Worm (Caenorhabditis elegans): ENCODE measurements around the gene clc-4.

clc-4 gene

ce11 chrX:10772165-10772584 lies 11.5 kb downstream of the clc-4 start (continued):
- TF ChIP-seq nhr-28 (tag; optimal IDR thresholded peaks at IDR 0.05) (peak; percentile 92), duxl-1 (tag; optimal IDR thresholded peaks at IDR 0.05; ENCODE audit: poor library complexity) (no peak), dpl-1 (GFP tag; optimal IDR thresholded peaks at IDR 0.05) (no peak), F26F4.8 (GFP tag; conservative IDR thresholded peaks at IDR 0.05) (no peak), nhr-10 (tag; optimal IDR thresholded peaks at IDR 0.05) (peak; percentile 90), lin-15B (tag; optimal IDR thresholded peaks at IDR 0.05) (no peak), Y75B8A.6 (GFP tag; IDR thresholded peaks at IDR 0.05) (0 out of 2 replicates have a peak, but pooled peaks have one; percentile 6), lsy-2 (tag; optimal IDR thresholded peaks at IDR 0.05) (peak; percentile 68 to 70), nhr-102 (tag; optimal IDR thresholded peaks at IDR 0.05) (peak; percentile 48), lin-38 (GFP tag; IDR thresholded peaks at IDR 0.05) (no peak), ctbp-1 (GFP tag; IDR thresholded peaks at IDR 0.05) (0 out of 2 replicates have a peak, but pooled peaks have one; percentile 9), hif-1 (tag; optimal IDR thresholded peaks at IDR 0.05) (peak in 1 of 2 experiments; percentile 45), nhr-41 (GFP tag; IDR thresholded peaks at IDR 0.05) (no peak), ceh-28 (tag; optimal IDR thresholded peaks at IDR 0.05) (peak; percentile 57), dve-1 (tag; optimal IDR thresholded peaks at IDR 0.05; ENCODE audit: insufficient read depth) (peak; percentile 94), daf-12 (tag; optimal IDR thresholded peaks at IDR 0.05) (no peak), nhr-111 (GFP tag; optimal IDR thresholded peaks at IDR 0.05) (no peak), lin-29 (GFP tag; IDR thresholded peaks at IDR 0.05) (no peak), fkh-10 (GFP tag; optimal IDR thresholded peaks at IDR 0.05) (no peak), cey-2 (tag; optimal IDR thresholded peaks at IDR 0.05; ENCODE audit: borderline replicate concordance, insufficient read depth) (no peak), dmd-8 (GFP tag; IDR thresholded peaks at IDR 0.05) (no peak), zip-2 (tag; optimal IDR thresholded peaks at IDR 0.05) (no peak), daf-19 (GFP tag; conservative IDR thresholded peaks at IDR 0.05) (no peak), saeg-2 (GFP tag; IDR thresholded peaks at IDR 0.05) (no peak), zip-11 (GFP tag; IDR thresholded peaks at IDR 0.05) (no peak), hlh-30 (tag; optimal IDR thresholded peaks at IDR 0.05; ENCODE audit: insufficient read depth) (peak; percentile 90), snpc-4 (tag; optimal IDR thresholded peaks at IDR 0.05) (no peak), php-3 (GFP tag; IDR thresholded peaks at IDR 0.05) (peak; percentile 53), nhr-6 (tag; optimal IDR thresholded peaks at IDR 0.05) (peak; percentile 55), Y105C5A.15 (GFP tag; IDR thresholded peaks at IDR 0.05) (no peak), zfp-3 (GFP tag; conservative IDR thresholded peaks at IDR 0.05) (no peak), madf-9 (GFP tag; conservative IDR thresholded peaks at IDR 0.05) (no peak), dmd-6 (GFP tag; IDR thresholded peaks at IDR 0.05) (peak; percentile 90), lim-7 (GFP tag; IDR thresholded peaks at IDR 0.05) (no peak), lir-3 (tag; optimal IDR thresholded peaks at IDR 0.05) (no peak), daf-8 (GFP tag; IDR thresholded peaks at IDR 0.05) (no peak), ces-1 (GFP tag; optimal IDR thresholded peaks at IDR 0.05) (no peak), egl-43 (GFP tag; IDR thresholded peaks at IDR 0.05) (no peak), skn-1 (tag; optimal IDR thresholded peaks at IDR 0.05) (no peak)

ce11 chrX:10770988-10771496 lies 12.7 kb downstream of the clc-4 start:
- peak; percentile 82 for TF ChIP-seq nhr-77 (tag; optimal IDR thresholded peaks at IDR 0.05)
- no peak for TF ChIP-seq nhr-42 (GFP tag; IDR thresholded peaks at IDR 0.05)
- peak; percentile 71; the same call in 1 of the 2 replicates for TF ChIP-seq lin-1 (GFP tag; IDR thresholded peaks at IDR 0.05)
- peak; percentile 67 for TF ChIP-seq cey-2 (tag; optimal IDR thresholded peaks at IDR 0.05; ENCODE audit: borderline replicate concordance, insufficient read depth)
- TF ChIP-seq ZK546.5 (tag; optimal IDR thresholded peaks at IDR 0.05) = no peak
- TF ChIP-seq mxl-3 (GFP tag; optimal IDR thresholded peaks at IDR 0.05) = peak; percentile 73
- peak; percentile 71 for TF ChIP-seq lin-39 (tag; optimal IDR thresholded peaks at IDR 0.05)
- no peak for TF ChIP-seq duxl-1 (tag; optimal IDR thresholded peaks at IDR 0.05; ENCODE audit: poor library complexity)
- 0 out of 2 replicates have a peak, but pooled peaks have one; percentile 45 for TF ChIP-seq lin-29 (GFP tag; IDR thresholded peaks at IDR 0.05)
- peak; percentile 80 for TF ChIP-seq fkh-10 (GFP tag; optimal IDR thresholded peaks at IDR 0.05)
- TF ChIP-seq F37D6.2 (tag; optimal IDR thresholded peaks at IDR 0.05) = peak; percentile 66
- no peak for TF ChIP-seq D1046.2 (GFP tag; IDR thresholded peaks at IDR 0.05)
- TF ChIP-seq madf-9 (GFP tag; conservative IDR thresholded peaks at IDR 0.05) = 0 out of 2 replicates have a peak, but pooled peaks have one; percentile 41
- peak; percentile 50 for TF ChIP-seq spr-1 (tag; optimal IDR thresholded peaks at IDR 0.05)
- 0 out of 2 replicates have a peak, but pooled peaks have one; percentile 51 for TF ChIP-seq egl-43 (GFP tag; IDR thresholded peaks at IDR 0.05)
- TF ChIP-seq mes-2 (tag; optimal IDR thresholded peaks at IDR 0.05; ENCODE audit: poor library complexity, severe bottlenecking) = peak; percentile 41
- peak; percentile 93 for TF ChIP-seq mep-1 (tag; optimal IDR thresholded peaks at IDR 0.05)
- TF ChIP-seq nhr-11 (tag; optimal IDR thresholded peaks at IDR 0.05) = peak; percentile 92

Measured in whole organism, L4 larva.